Fruit fly (Drosophila melanogaster) ovary, adult (tissue): ENCODE measurements around the gene CG7739.

Experiments
- CG17801 ChIP-seq: fragments of 200-800 bp; optimal IDR thresholded peaks from 2 replicates; lab custom pipeline; 2019; ENCODE audit warnings: missing biosample characterization, mild to moderate bottlenecking, missing genetic modification characterization, moderate library complexity; ENCODE audit not compliant: partially characterized antibody

Gene CG7739

DNA sequence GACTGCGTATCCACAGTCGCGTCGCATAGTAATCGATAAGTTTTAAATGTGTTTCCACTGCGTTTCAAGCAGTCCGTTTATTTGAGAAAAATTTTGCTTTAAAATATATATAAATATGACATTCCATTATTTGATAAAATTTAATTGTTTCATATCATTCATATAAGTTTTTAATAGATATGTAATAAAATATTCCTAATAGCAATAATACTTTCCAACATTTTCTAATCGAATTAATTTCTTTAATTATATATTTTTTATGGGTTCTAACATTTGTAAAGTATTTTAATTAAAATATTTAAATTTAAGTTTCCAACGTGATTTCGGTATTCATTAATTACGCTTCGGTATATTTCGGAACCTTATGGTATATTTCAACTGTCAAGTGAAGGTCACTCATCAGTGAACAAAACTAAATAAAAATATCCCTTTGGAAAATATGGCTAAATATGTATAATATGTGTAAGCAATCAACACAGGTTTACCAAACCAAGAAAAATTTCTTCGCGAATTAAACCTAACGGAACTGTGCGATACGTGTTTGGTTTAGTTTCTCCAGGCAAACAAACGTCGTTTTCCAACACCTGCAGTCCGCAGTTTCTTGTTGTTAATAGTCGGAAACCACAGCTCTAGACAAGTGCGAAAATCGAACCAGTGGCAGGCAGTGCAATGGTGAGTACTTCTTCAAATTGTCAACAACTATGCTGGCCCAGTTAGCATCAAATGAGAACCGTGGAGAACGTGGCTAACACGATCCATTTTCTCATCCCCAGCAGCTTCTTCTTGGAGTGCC, at the start of gene CG7739, which contains the start of gene SCCRO:
TSS of gene CG7739 (minus strand) at position 8 of the 793 bp plus-strand sequence.
TSS of gene SCCRO (plus strand) at position 370 of the 793 bp plus-strand sequence.
- peak; percentile 39 for TF ChIP-seq CG17801 (GFP tag; lab: Kevin White, UChicago)

DNA sequence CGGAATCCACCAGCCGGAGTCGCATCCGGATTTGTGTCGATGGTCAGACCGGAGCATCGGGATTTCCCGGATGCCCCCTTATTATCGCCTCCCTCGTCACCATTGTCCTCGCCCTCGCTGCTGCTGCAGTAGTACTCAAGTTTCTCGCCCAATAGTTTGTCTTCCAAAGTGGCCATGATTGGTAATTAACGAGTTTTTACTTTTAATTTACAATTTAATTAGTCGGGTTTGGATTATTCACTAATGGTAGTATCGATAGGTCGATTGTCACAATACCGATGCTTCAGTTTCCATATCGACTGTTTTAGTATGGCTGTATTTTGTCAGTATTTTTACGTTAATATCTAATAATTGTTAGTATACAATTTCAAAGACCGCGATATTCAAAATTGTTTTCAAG, 47.2 kb upstream of the CG7739 start, which contains the start of gene CG7650:
TSS of gene CG7650 (minus strand) at position 278 of the 400 bp plus-strand sequence.
- no peak for TF ChIP-seq CG17801 (GFP tag; lab: Kevin White, UChicago)

- TF ChIP-seq CG17801 (GFP tag; lab: Kevin White, UChicago): no peak
Observed at dm6 chr3L:15604979-15605378, 42.1 kb upstream of the CG7739 start.

- TF ChIP-seq CG17801 (GFP tag; lab: Kevin White, UChicago): no peak
Observed at dm6 chr3L:15600051-15600450, 37.2 kb upstream of the CG7739 start.

DNA sequence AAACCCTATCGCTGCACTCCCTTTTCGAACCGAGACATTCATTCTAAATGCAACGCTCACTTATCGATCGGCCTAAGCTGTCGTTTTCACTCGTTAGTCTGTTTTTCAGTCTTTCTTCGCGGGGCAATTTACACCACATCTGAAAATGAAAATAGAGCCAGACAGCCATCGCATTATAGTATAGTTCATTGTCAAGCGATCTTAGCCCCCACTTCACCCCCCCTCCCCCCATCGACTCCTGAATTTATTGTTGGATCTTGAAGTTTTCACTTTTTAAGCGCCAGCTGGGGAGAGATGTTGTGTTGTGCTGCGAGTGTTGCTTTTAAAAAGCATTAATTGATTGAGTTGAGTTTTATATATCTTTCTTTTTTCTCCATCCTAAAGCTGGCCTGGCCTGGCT, 36.3 kb upstream of the CG7739 start:
- no peak for TF ChIP-seq CG17801 (GFP tag; lab: Kevin White, UChicago)

DNA sequence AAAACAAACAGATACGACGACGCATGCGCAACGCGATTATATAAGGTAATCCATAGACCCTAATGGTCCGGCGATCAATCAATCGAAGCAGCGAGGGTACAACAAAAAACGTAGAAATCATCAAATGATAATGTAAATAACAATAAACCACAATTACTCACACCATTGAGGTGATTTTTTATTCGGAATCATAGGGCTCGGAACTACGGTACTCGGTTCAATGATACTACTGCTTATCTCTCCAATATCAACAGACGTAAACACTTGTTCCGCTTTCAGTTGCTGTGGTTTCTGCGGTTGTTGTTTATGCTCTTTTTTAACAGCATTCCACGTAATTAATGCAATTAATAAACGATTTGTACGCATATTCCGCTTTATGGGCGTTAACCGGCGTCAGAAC, 35.1 kb upstream of the CG7739 start:
- TF ChIP-seq CG17801 (GFP tag; lab: Kevin White, UChicago): no peak

- TF ChIP-seq CG17801 (GFP tag; lab: Kevin White, UChicago): no peak
Observed at dm6 chr3L:15597037-15597785, 34.3 kb upstream of the CG7739 start.

DNA sequence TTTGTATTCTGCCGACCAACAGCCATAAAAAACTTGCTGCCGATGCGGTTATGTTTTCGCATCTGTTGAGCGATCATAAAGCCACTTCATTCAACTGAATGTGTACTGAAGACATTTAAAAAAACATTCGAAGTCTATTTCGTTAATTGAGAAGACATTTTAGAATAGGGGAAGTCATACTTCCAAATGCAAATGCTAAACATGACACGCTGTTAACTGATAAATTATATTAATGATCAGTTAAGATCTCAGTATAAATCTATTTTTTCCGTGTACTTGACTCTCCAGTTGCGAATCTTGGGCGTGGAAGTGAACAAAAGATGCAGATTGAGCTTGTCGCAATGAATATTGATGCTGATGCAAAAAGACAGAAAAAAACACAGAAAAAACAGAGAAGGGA, 33.1 kb upstream of the CG7739 start:
- no peak for TF ChIP-seq CG17801 (GFP tag; lab: Kevin White, UChicago)

DNA sequence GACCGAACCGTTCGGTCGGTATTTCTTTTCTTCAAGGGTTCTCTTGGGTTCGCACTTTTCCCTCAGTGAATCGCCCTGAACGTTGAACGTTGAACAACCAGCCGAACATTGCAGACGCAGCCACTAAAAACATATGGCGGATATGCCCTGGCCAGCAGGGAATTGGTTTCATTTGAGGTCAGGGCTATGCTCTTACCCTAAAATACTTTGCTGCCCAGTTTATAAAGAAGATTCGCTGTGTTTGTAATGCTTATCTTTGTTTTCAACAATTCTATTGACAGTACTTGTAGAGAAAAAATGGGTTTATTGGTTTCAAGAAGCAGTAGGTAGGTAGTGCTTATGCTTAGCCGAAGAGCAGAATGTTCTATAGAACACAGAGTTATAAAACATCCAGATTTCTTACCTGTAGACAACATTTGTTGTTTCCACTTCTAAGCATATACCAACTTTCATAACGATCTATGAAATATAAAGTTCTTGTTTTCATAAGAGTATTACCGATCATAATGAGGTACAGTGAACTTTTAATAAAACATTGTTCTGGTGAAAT, 32.4 kb upstream of the CG7739 start:
- no peak for TF ChIP-seq CG17801 (GFP tag; lab: Kevin White, UChicago)

dm6 chr3L:15594093-15594653, 31.3 kb upstream of the CG7739 start:
- TF ChIP-seq CG17801 (GFP tag; lab: Kevin White, UChicago): no peak

DNA sequence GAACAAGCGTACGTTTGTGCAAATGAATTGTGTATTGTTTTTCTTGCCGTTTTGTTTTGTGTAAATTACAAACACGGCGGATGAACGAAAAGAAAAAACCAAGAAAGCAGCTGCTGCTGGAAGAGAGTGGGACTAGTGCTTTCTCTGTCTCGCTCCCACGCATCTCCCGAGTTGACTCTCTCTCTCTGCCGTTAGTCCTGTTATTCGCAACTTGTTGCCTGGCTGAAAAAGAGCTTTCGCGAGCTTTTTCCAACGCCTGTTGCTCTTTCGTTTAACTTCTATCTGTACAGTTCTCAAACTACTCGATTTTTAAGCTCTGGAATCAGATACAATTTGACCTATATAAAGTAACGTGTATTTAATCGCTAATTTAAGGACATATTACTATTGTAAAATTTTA, 30.5 kb upstream of the CG7739 start:
- TF ChIP-seq CG17801 (GFP tag; lab: Kevin White, UChicago): no peak

DNA sequence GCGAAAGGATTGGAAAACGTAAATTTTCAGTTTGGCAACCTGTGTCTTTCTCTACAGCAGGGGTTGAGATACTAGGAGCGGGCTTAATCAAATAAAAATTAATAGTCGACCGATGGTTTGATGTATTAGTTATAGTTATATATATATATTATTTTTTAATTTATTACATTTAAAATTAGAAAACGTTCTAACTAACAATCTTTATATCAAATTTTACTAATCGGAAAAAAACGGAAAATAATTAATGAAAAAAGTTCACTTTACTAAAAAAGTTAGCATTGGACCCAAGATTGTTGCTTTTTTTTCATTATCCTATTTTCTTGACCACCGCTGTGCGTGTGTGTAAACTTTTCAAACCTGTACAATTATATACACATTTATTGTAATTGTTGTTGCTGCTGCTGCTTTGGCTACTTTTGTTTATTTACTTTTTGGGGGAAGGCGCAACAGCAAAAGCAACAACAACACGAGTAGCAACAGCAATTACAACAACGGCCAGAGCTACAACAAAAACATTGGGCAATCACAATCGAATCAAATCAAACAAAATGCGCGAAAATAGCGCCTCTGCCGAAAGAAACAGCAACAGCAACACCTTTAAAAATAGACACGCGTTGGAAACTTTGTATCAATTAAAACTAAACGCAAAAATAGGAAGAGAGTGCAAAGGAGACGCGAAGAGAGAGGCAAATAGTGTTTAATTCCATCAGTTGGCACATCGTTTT, 29.8 kb upstream of the CG7739 start:
- no peak for TF ChIP-seq CG17801 (GFP tag; lab: Kevin White, UChicago)

dm6 chr3L:15590803-15591597, 28.1 kb upstream of the CG7739 start:
- TF ChIP-seq CG17801 (GFP tag; lab: Kevin White, UChicago): no peak

DNA sequence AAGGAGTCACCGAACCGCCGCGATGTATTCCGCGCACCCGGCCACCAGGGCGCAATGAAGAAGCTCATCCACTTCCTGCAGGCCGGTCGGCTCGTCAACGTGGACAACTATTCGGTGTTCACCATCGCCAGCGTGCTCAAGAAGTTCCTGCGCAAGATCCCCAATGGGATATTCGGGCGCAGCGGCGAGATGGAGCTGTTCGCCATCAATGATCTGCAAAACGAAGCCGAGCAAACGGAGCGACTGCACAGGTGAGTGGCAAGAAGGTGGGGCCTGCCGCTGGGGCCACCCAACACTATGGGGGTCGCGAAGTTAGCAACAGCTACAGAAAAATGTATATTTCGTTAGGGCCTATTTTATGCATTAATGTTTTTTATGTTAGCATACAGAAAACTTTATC, 26.9 kb upstream of the CG7739 start:
- no peak for TF ChIP-seq CG17801 (GFP tag; lab: Kevin White, UChicago)
